Worm (Caenorhabditis elegans) whole organism, dauer: Measurements from ENCODE around the gene pri-1.

ENCODE experiments used
- unc-62 ChIP-seq: sonication (generic microtip); optimal IDR thresholded peaks from 2 replicates; lab custom pipeline; 2017; ENCODE audit warnings: missing biosample characterization, missing genetic modification reagents, missing genetic modification characterization

Gene pri-1

DNA sequence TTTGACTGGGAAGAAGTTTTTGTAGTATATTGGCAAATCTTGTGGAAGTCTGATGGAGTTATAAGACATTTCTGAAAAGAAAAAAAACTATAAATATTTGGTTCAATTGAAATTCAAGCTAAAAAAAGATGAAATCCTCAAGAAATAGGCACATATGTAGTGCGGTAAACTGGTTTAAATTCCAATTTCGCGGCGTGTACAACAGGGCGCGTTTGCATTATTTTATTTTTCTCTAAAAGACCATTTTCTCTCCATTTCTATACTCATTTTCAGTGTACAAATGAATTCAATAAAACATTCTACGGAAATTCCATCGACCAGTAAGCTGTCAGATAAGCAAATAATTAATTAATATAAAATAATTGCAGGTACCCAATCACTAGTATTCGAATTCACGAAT, at the start of gene pri-1, which contains the start of gene F58A4.6:
Gene pri-1 (minus strand): TSS at position 71 of the 400 bp plus-strand sequence.
Gene F58A4.6 (plus strand): TSS at position 272 of the 400 bp plus-strand sequence.
- no peak for TF ChIP-seq unc-62 (GFP tag; lab: Kevin White, UChicago)

ce11 chrIII:9662266-9662959, 48.3 kb upstream of the pri-1 start:
- TF ChIP-seq unc-62 (GFP tag; lab: Kevin White, UChicago): no peak

DNA sequence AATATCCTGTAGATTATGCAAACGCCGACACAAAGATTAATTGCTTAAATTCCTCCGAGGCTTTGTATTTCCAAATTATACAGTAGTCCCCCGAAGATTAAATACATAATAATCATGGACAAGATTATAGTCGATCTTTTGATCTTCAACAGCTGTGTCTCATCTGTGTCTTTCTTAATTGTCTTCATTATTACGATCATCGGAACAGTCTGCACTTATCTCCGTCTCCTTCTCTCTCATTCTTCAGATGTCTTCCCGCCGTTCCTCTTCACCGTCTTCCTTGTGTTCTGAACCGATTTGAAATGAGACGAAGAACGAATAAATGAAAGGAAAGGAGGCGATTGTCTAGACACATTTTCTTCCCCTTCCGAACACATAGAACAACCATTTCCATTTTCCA, 47.0 kb upstream of the pri-1 start:
- TF ChIP-seq unc-62 (GFP tag; lab: Kevin White, UChicago): no peak

- TF ChIP-seq unc-62 (GFP tag; lab: Kevin White, UChicago): no peak
Observed at ce11 chrIII:9658569-9658968, 44.5 kb upstream of the pri-1 start.

- TF ChIP-seq unc-62 (GFP tag; lab: Kevin White, UChicago): no peak
Observed at ce11 chrIII:9655802-9656201, 41.7 kb upstream of the pri-1 start, which contains the start of gene C15H7.4. Gene C15H7.4, minus strand, starts transcription at chrIII:9655902.

ce11 chrIII:9651871-9652270, 37.8 kb upstream of the pri-1 start, which contains the start of gene C15H7.3:
Gene C15H7.3, minus strand, starts transcription at chrIII:9651971.
- TF ChIP-seq unc-62 (GFP tag; lab: Kevin White, UChicago): no peak

DNA sequence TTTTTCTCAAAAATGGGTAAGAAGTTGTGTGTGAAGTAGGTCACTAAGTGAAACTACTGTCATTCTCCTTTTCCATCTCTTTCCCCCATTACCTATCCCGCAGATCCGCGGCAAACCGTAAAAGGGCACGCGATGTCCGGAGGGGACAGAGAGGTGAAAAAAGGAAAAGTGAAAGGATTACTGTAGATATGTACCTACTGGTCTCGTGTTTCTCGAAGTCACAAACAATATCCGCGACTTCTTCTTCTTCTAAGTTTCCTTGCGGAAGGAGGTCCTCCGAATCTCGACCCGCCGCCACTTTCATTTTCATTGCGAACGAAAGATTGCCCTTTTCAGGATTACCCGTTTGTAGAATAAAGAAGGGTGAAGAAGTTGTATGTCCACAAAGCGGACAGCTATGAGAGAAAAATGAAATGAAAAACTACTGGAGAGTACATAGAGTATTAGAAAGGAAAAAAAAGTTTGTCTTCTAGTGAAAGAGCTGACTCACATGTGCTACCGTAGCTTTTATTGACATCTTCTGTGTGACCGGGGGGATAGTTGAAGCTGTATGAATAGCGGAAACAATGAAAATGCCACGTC, 32.5 kb upstream of the pri-1 start:
- TF ChIP-seq unc-62 (GFP tag; lab: Kevin White, UChicago): no peak

DNA sequence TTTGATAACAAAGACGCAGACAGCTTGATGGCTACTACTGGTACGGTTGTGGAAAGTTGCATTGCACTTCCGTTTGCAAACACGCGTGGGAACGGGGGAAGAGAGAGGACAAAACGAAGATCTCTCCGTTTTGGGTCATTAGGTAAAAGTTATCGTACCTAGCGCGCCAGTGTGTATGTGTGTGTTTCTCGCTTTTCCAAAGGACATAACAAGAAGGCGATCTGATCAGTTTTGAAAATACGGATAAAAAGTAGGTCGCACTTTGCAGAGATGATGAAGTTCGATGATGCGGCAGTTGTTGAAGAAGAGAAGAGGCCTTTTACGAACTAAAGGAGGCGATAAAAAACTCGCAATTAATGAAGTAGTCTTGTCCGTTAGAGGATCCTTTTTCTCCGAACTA, 31.0 kb upstream of the pri-1 start:
- TF ChIP-seq unc-62 (GFP tag; lab: Kevin White, UChicago): no peak

DNA sequence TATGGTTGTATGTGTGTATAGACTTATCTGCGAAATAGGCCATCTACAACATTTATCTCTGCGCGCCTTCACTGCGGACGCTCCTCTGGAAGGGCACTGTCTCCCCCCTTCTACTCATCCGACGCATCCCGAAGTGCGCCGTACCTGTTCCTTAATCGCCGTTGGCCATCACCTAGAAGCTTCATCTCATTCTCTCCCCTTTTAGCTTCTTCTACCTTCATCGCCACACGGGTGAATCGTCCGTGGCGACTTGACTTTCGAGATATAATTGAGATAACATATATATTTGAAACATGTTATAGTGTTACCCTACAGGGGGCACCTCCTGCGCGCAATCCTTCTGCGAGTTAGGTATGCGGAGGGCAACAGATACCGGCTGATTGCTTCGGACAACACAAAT, 28.0 kb upstream of the pri-1 start:
- TF ChIP-seq unc-62 (GFP tag; lab: Kevin White, UChicago): no peak

ce11 chrIII:9639281-9640050, 25.4 kb upstream of the pri-1 start:
- TF ChIP-seq unc-62 (GFP tag; lab: Kevin White, UChicago): no peak

DNA sequence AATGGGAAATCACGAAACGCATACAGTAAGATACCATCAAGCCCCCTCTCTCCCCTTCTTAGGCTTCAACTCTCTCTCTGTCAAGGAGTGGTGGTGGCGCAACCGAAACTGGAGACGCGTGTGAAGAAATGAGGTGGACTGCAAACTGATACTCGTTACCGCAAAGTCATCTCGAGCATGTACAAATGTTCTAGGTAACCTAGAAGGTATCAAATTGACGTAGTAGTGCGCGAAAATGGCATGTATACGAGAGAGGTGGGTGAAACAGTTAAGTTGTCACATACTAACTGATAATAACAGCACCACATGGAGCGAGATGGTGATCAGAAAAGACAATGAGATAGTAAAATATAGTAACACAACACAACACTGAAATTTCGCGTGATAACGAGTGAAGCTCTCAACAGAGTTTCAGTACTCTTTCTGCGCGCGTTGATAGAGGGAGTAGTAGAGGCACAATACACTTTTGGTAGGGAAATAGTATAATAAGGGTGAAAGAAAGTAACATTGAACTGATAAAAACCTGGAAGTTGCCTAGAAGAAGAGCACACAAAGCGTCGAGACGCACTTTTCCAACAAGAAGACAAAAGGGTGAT, 24.2 kb upstream of the pri-1 start:
- no peak for TF ChIP-seq unc-62 (GFP tag; lab: Kevin White, UChicago)

ce11 chrIII:9637016-9637415, 22.9 kb upstream of the pri-1 start, which contains the start of gene gei-13:
Gene gei-13, minus strand, starts transcription at chrIII:9637116.
- TF ChIP-seq unc-62 (GFP tag; lab: Kevin White, UChicago): no peak

DNA sequence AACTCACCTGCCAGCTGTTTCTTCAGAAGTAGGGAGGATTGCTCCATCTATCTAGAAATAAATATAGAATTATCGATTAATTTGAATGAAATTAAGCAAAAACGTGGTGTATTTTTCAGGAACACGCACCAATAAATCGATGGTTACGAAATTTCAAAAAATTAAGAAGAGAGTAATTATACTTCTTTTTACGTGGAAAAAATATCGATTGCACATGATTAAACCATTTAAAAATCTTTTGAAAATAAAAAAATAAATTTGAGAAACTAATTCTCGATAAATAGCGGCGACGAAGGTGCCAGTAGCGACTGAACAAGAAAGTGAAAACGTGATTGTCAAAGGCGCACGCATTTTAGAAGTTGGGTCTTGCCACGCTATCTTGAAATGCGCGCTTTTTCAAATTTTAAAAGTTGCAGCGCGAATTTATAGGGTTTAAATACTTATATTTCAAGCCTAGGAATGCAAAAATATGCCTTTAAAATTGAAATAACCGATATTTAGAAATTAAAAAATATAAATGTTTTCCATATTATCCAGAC, 17.1 kb upstream of the pri-1 start, which contains the start of gene ubc-7:
Gene ubc-7 (minus strand): TSS at position 51 of the 539 bp plus-strand sequence.
- TF ChIP-seq unc-62 (GFP tag; lab: Kevin White, UChicago): no peak

DNA sequence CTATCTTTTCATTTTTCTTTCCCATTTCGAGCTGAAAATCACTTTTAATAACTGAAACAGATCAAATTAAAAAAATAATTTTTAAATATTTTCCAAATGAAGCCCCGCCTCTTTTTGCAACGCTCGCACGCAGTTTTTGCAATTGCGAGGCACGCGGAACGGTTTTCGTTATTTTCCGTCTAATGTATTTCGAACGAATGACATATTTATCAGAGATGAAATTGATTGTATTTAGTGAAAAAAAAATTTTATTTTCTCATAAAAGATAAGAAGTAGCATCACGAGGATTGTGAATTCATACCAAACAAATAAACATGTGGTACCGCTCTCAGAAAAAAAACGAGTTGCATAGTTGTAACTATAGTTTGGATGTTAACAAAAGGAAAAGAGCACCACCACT, 15.8 kb upstream of the pri-1 start, which contains the start of gene rpac-19:
Gene rpac-19 (minus strand): TSS at position 31 of the 400 bp plus-strand sequence.
- no peak for TF ChIP-seq unc-62 (GFP tag; lab: Kevin White, UChicago)

- TF ChIP-seq unc-62 (GFP tag; lab: Kevin White, UChicago): no peak
Observed at ce11 chrIII:9629054-9629453, 15.0 kb upstream of the pri-1 start, which contains the start of gene tbg-1. Gene tbg-1, minus strand, starts transcription at chrIII:9629154.
